Worm (Caenorhabditis elegans) whole organism, L4/young adult: ENCODE data around the gene H12D21.11.

Experiments
- W03F9.2 ChIP-seq: fragments of 150-350 bp; optimal IDR thresholded peaks from 2 replicates; lab custom pipeline; 2014; ENCODE audit warnings: missing biosample characterization, missing genetic modification characterization
- dao-5 ChIP-seq: sonication (generic microtip); optimal IDR thresholded peaks from 2 replicates; lab custom pipeline; 2016; ENCODE audit warnings: missing genotype, missing genetic modification characterization, moderate library complexity, missing compliant biosample characterization

- TF ChIP-seq dao-5 (tag; lab: Kevin White, UChicago) = no peak
- TF ChIP-seq W03F9.2 (tag; lab: Kevin White, UChicago) = no peak
Observed at ce11 chrV:14915599-14915998, at the start of gene H12D21.11.
